Worm (Caenorhabditis elegans) whole organism, L4 larva: ENCODE measurements around the gene C17C3.5.

ENCODE experiments used
- D1046.2 ChIP-seq: fragments of 200-800 bp; sonication (Bioruptor generic); IDR thresholded peaks from 2 replicates; pipeline ENCODE4 v1.3.6; 2022; ENCODE audit warnings: missing genetic modification characterization, missing compliant biosample characterization
- F10B5.3 ChIP-seq: sonication (generic microtip); optimal IDR thresholded peaks from 2 replicates; lab custom pipeline; 2016; ENCODE audit warnings: mild to moderate bottlenecking, missing genetic modification characterization, missing compliant biosample characterization
- F26F4.8 ChIP-seq: fragments of 200-800 bp; sonication (Bioruptor generic); conservative IDR thresholded peaks from 2 replicates; pipeline ENCODE4 v1.3.6; 2022; ENCODE audit warnings: missing genetic modification characterization, missing compliant biosample characterization
- F37D6.2 ChIP-seq: sonication (generic microtip); optimal IDR thresholded peaks from 2 replicates; lab custom pipeline; 2016; ENCODE audit warnings: mild to moderate bottlenecking, missing genetic modification characterization, missing compliant biosample characterization
- T26A8.4 ChIP-seq: fragments of 200-800 bp; sonication (Bioruptor generic); IDR thresholded peaks from 2 replicates; pipeline ENCODE4 v1.3.6; 2022; ENCODE audit warnings: missing genetic modification characterization, missing compliant biosample characterization
- Y105C5A.15 ChIP-seq: fragments of 200-800 bp; sonication (Bioruptor generic); IDR thresholded peaks from 2 replicates; pipeline ENCODE4 v1.3.6; 2022; ENCODE audit warnings: missing genetic modification characterization, missing compliant biosample characterization
- ZK337.2 ChIP-seq: fragments of 200-800 bp; sonication (Bioruptor generic); IDR thresholded peaks from 2 replicates; pipeline ENCODE4 v1.3.6; 2022; ENCODE audit warnings: missing genetic modification reagents, missing genetic modification characterization, missing compliant biosample characterization
- aly-2 ChIP-seq: sonication (generic microtip); optimal IDR thresholded peaks from 2 replicates; lab custom pipeline; 2018; ENCODE audit warnings: missing biosample characterization, missing genetic modification characterization
- arid-1 ChIP-seq: fragments of 200-800 bp; sonication (Bioruptor generic); conservative IDR thresholded peaks from 2 replicates; pipeline ENCODE4 v1.3.6; 2022; ENCODE audit warnings: missing genetic modification reagents, missing genetic modification characterization, missing compliant biosample characterization
- attf-4 ChIP-seq: sonication (generic microtip); optimal IDR thresholded peaks from 3 replicates; lab custom pipeline; 2017; ENCODE audit warnings: missing biosample characterization, missing genetic modification characterization
- ceh-44 ChIP-seq: fragments of 200-800 bp; sonication (Bioruptor generic); IDR thresholded peaks from 2 replicates; pipeline ENCODE4 v1.3.6; 2022; ENCODE audit warnings: missing genetic modification reagents, missing genetic modification characterization, missing compliant biosample characterization
- ceh-62 ChIP-seq: sonication (generic microtip); optimal IDR thresholded peaks from 2 replicates; lab custom pipeline; 2017; ENCODE audit warnings: missing biosample characterization, missing genetic modification characterization
- ceh-82 ChIP-seq: sonication (generic microtip); optimal IDR thresholded peaks from 2 replicates; lab custom pipeline; 2017; ENCODE audit warnings: missing biosample characterization, missing genetic modification characterization
- cey-2 ChIP-seq: sonication (generic microtip); optimal IDR thresholded peaks from 3 replicates; lab custom pipeline; 2017; ENCODE audit warnings: missing genetic modification characterization, mild to moderate bottlenecking, missing compliant biosample characterization, antibody characterized with exemption, borderline replicate concordance; ENCODE audit not compliant: insufficient read depth
- duxl-1 ChIP-seq: sonication (generic microtip); optimal IDR thresholded peaks from 2 replicates; lab custom pipeline; 2016; ENCODE audit warnings: mild to moderate bottlenecking, missing genetic modification characterization, moderate library complexity, missing compliant biosample characterization; ENCODE audit not compliant: poor library complexity
- dve-1 ChIP-seq: sonication (generic microtip); optimal IDR thresholded peaks from 2 replicates; lab custom pipeline; 2017; ENCODE audit warnings: antibody characterized with exemption, mild to moderate bottlenecking, missing genetic modification characterization, missing compliant biosample characterization; ENCODE audit not compliant: insufficient read depth
- egl-27 ChIP-seq: sonication (generic microtip); optimal IDR thresholded peaks from 3 replicates; lab custom pipeline; 2017; ENCODE audit warnings: missing biosample characterization, missing genetic modification reagents, missing genetic modification characterization
- fkh-10 ChIP-seq: fragments of 150-350 bp; optimal IDR thresholded peaks from 2 replicates; lab custom pipeline; 2014; ENCODE audit warnings: missing biosample characterization, missing genetic modification reagents, missing genetic modification characterization
- hif-1 ChIP-seq, 2 experiments: sonication (generic microtip); optimal IDR thresholded peaks; 2 replicates each; lab custom pipeline; 2016 to 2017; ENCODE audit warnings: missing compliant biosample characterization in 2 of 2, missing genetic modification characterization in 2 of 2, missing genetic modification reagents in 2 of 2, missing genotype in 2 of 2, mild to moderate bottlenecking in 1 of 2
- hmg-1.1 ChIP-seq: fragments of 200-800 bp; sonication (Bioruptor generic); IDR thresholded peaks from 2 replicates; pipeline ENCODE4 v1.3.6; 2022; ENCODE audit warnings: missing genetic modification reagents, missing genetic modification characterization, missing compliant biosample characterization
- jun-1 ChIP-seq: fragments of 150-350 bp; optimal IDR thresholded peaks from 2 replicates; lab custom pipeline; 2014; ENCODE audit warnings: missing biosample characterization, missing genetic modification reagents, missing genetic modification characterization
- lin-15B ChIP-seq: fragments of 150-350 bp; sonication (generic microtip); optimal IDR thresholded peaks from 3 replicates; lab custom pipeline; 2014; ENCODE audit warnings: missing biosample characterization, missing genetic modification characterization
- lin-29 ChIP-seq: fragments of 200-800 bp; sonication (Bioruptor generic); IDR thresholded peaks from 2 replicates; pipeline ENCODE4 v1.3.6; 2022; ENCODE audit warnings: missing genetic modification reagents, missing genetic modification characterization, missing compliant biosample characterization
- lir-3 ChIP-seq: sonication (generic microtip); optimal IDR thresholded peaks from 2 replicates; lab custom pipeline; 2016; ENCODE audit warnings: mild to moderate bottlenecking, missing genetic modification characterization, missing compliant biosample characterization
- mdt-29 ChIP-seq: fragments of 200-800 bp; sonication (Bioruptor generic); IDR thresholded peaks from 2 replicates; pipeline ENCODE4 v1.3.6; 2022; ENCODE audit warnings: missing genetic modification reagents, missing genetic modification characterization, missing compliant biosample characterization
- mxl-3 ChIP-seq: fragments of 200-800 bp; sonication (Bioruptor generic); optimal IDR thresholded peaks from 2 replicates; lab custom pipeline; 2018; ENCODE audit warnings: mild to moderate bottlenecking, missing genetic modification characterization, missing compliant biosample characterization
- nhr-11 ChIP-seq: fragments of 150-350 bp; optimal IDR thresholded peaks from 2 replicates; lab custom pipeline; 2014; ENCODE audit warnings: missing biosample characterization, missing genetic modification characterization
- nhr-111 ChIP-seq: fragments of 200-800 bp; sonication (Bioruptor generic); optimal IDR thresholded peaks from 2 replicates; lab custom pipeline; 2018; ENCODE audit warnings: mild to moderate bottlenecking, missing genetic modification characterization, missing compliant biosample characterization
- nhr-25 ChIP-seq: sonication (generic microtip); optimal IDR thresholded peaks from 2 replicates; lab custom pipeline; 2017; ENCODE audit warnings: missing genetic modification characterization, mild to moderate bottlenecking, missing compliant biosample characterization, antibody characterized with exemption, moderate library complexity, borderline replicate concordance; ENCODE audit not compliant: insufficient read depth
- php-3 ChIP-seq: fragments of 200-800 bp; sonication (Bioruptor generic); IDR thresholded peaks from 2 replicates; pipeline ENCODE4 v1.3.6; 2022; ENCODE audit warnings: missing genetic modification reagents, missing genetic modification characterization, missing compliant biosample characterization
- rbr-2 ChIP-seq: sonication (generic microtip); optimal IDR thresholded peaks from 2 replicates; lab custom pipeline; 2016; ENCODE audit warnings: missing genotype, missing genetic modification characterization, missing compliant biosample characterization
- skn-1 ChIP-seq: fragments of 150-350 bp; optimal IDR thresholded peaks from 2 replicates; lab custom pipeline; 2014; ENCODE audit warnings: missing biosample characterization, missing genetic modification characterization
- snpc-1.2 ChIP-seq: fragments of 200-800 bp; sonication (Bioruptor generic); IDR thresholded peaks from 2 replicates; pipeline ENCODE4 v1.3.6; 2022; ENCODE audit warnings: missing genetic modification reagents, missing genetic modification characterization, missing compliant biosample characterization
- tra-1 ChIP-seq: fragments of 200-800 bp; sonication (Bioruptor generic); IDR thresholded peaks from 2 replicates; pipeline ENCODE4 v1.3.6; 2022; ENCODE audit warnings: missing genetic modification reagents, missing genetic modification characterization, missing compliant biosample characterization
- unc-39 ChIP-seq: sonication (generic microtip); optimal IDR thresholded peaks from 2 replicates; lab custom pipeline; 2017; ENCODE audit warnings: missing biosample characterization, missing genetic modification characterization
- unc-62 ChIP-seq, 3 experiments: fragments of 150-350 bp in 1 of 3; sonication (generic microtip); optimal IDR thresholded peaks in 2 of 3; peaks in 1 of 3; 1 replicate in 1 of 3; 2 replicates in 2 of 3; lab custom pipeline; 2014 to 2017; ENCODE audit warnings: missing biosample characterization in 3 of 3, missing genetic modification characterization in 3 of 3, missing genetic modification reagents in 3 of 3, missing genotype in 1 of 3
- zfp-3 ChIP-seq: fragments of 200-800 bp; sonication (Bioruptor generic); conservative IDR thresholded peaks from 2 replicates; pipeline ENCODE4 v1.3.6; 2022; ENCODE audit warnings: missing genetic modification reagents, missing genetic modification characterization, missing compliant biosample characterization
- zip-11 ChIP-seq: fragments of 200-800 bp; sonication (Bioruptor generic); IDR thresholded peaks from 2 replicates; pipeline ENCODE4 v1.3.6; 2022; ENCODE audit warnings: missing genetic modification characterization, missing compliant biosample characterization
- zip-2 ChIP-seq: fragments of 150-350 bp; optimal IDR thresholded peaks from 2 replicates; lab custom pipeline; 2014; ENCODE audit warnings: missing biosample characterization, missing genetic modification characterization
- ztf-7 ChIP-seq: fragments of 150-350 bp; optimal IDR thresholded peaks from 2 replicates; lab custom pipeline; 2014; ENCODE audit warnings: missing biosample characterization, missing genetic modification characterization

C17C3.5 gene

ce11 chrII:5518055-5518454 is 33.6 kb upstream of the C17C3.5 start:
- no peak for TF ChIP-seq zip-11 (GFP tag; lab: Robert Waterston, UW)
- TF ChIP-seq attf-4 (tag; lab: Kevin White, UChicago) = no peak
- no peak for TF ChIP-seq hmg-1.1 (GFP tag; lab: Robert Waterston, UW)
- no peak for TF ChIP-seq ZK337.2 (GFP tag; lab: Robert Waterston, UW)
- no peak for TF ChIP-seq nhr-11 (tag; lab: Kevin White, UChicago)
- TF ChIP-seq fkh-10 = no peak
- no peak for TF ChIP-seq ztf-7
- no peak for TF ChIP-seq tra-1 (GFP tag; lab: Robert Waterston, UW)
- no peak for TF ChIP-seq unc-62 (GFP tag; optimal IDR thresholded peaks at IDR 0.05 in 1 of 2; lab: Kevin White, UChicago)
- TF ChIP-seq unc-62 (tag; optimal IDR thresholded peaks at IDR 0.05; lab: Kevin White, UChicago) = no peak

ce11 chrII:5518910-5519309 is 32.7 kb upstream of the C17C3.5 start, which contains the start of gene ZK177.2:
ZK177.2 (plus strand) TSS chrII:5519210.
- no peak for TF ChIP-seq Y105C5A.15 (GFP tag; lab: Robert Waterston, UW)
- TF ChIP-seq T26A8.4 (GFP tag; lab: Robert Waterston, UW) = no peak
- TF ChIP-seq php-3 (GFP tag; lab: Robert Waterston, UW) = no peak
- no peak for TF ChIP-seq ceh-44
- no peak for TF ChIP-seq hif-1 (tag; optimal IDR thresholded peaks at IDR 0.05; lab: Kevin White, UChicago)
- no peak for TF ChIP-seq zfp-3
- no peak for TF ChIP-seq zip-2
- no peak for TF ChIP-seq F10B5.3 (tag; lab: Kevin White, UChicago)
- TF ChIP-seq aly-2 (tag; lab: Kevin White, UChicago) = no peak
- TF ChIP-seq attf-4 (tag; lab: Kevin White, UChicago) = no peak
- TF ChIP-seq mdt-29 (GFP tag; lab: Robert Waterston, UW) = no peak
- TF ChIP-seq F26F4.8 = no peak
- TF ChIP-seq skn-1 (tag; lab: Kevin White, UChicago) = no peak
- TF ChIP-seq nhr-111 (GFP tag; lab: Kevin White, UChicago) = no peak
- TF ChIP-seq, all 104 proteins: peak for 0

DNA sequence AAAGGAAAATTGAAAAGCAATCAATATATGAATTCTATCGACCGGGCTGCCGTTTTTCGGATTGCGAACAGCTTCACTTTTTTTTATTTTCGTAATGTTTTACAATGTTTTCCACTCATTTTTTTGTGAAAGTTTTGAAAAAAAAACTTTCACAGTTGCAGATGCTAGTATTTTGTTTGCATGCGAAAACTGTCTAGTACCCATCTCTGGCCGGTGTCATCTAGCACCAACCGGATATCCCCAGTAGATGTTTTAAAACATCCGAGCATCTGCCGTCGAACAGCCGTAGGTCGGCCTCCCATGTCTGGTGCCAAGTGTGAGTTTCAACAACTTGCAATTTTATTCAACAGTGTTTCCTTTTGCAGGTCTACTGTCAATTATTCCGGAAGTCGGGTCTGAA is 30.2 kb upstream of the C17C3.5 start, which contains the start of gene ZK177.12:
Gene ZK177.12 (plus strand): TSS at position 301 of the 400 bp plus-strand sequence.
- no peak for TF ChIP-seq mxl-3 (GFP tag; lab: Kevin White, UChicago)
- no peak for TF ChIP-seq F10B5.3 (tag; lab: Kevin White, UChicago)
- TF ChIP-seq unc-39 = no peak
- no peak for TF ChIP-seq ceh-62 (tag; lab: Kevin White, UChicago)
- TF ChIP-seq hif-1 (tag; optimal IDR thresholded peaks at IDR 0.05; lab: Kevin White, UChicago) = no peak
- TF ChIP-seq F37D6.2 = no peak
- TF ChIP-seq lin-15B (tag; lab: Kevin White, UChicago) = no peak
- no peak for TF ChIP-seq jun-1 (tag; lab: Kevin White, UChicago)

ce11 chrII:5522637-5523036 is 29.0 kb upstream of the C17C3.5 start, which contains the start of gene ZK177.11:
ZK177.11 (plus strand) TSS chrII:5522937.
- TF ChIP-seq dve-1 (tag; lab: Kevin White, UChicago) = no peak
- no peak for TF ChIP-seq nhr-25 (tag; lab: Kevin White, UChicago)
- no peak for TF ChIP-seq ceh-82 (tag; lab: Kevin White, UChicago)
- TF ChIP-seq egl-27 (tag; lab: Kevin White, UChicago) = no peak
- TF ChIP-seq hif-1 (tag; optimal IDR thresholded peaks at IDR 0.05; lab: Kevin White, UChicago) = no peak
- no peak for TF ChIP-seq snpc-1.2 (GFP tag; lab: Robert Waterston, UW)
- TF ChIP-seq ZK337.2 (GFP tag; lab: Robert Waterston, UW) = no peak
- no peak for TF ChIP-seq rbr-2 (tag; lab: Kevin White, UChicago)
- TF ChIP-seq lir-3 (tag; lab: Kevin White, UChicago) = no peak
- TF ChIP-seq nhr-11 (tag; lab: Kevin White, UChicago) = no peak
- TF ChIP-seq arid-1 (GFP tag; lab: Robert Waterston, UW) = no peak
- TF ChIP-seq duxl-1 (tag; lab: Kevin White, UChicago) = no peak
- no peak for TF ChIP-seq lin-29 (GFP tag; lab: Robert Waterston, UW)
- no peak for TF ChIP-seq cey-2
- no peak for TF ChIP-seq ztf-7
- no peak for TF ChIP-seq ceh-62 (tag; lab: Kevin White, UChicago)
- TF ChIP-seq D1046.2 = no peak
- TF ChIP-seq, all 104 proteins: peak for 0
